Fruit fly (Drosophila melanogaster): ENCODE measurements around the gene CG43367.

DNA sequence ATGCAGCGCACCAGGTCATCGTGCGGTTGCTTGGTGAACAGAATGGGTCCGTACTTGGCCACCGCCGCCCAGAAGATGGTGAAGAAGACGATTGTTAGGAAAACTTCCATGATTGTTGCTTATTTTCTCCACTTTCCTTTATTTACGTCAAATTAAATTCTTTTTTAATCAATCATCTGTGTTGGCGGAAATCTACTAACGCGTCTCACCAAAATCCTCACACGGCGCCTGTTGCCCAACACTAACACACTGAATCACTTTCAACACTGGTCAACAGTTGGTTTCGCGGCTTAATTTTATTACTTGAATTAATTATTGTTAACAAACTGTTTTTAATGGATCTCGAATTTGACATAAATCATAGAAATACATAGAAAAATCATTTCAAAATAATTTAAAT is 7.1 kb upstream of the CG43367 start, which contains the start of gene VhaM9.7-c:
- TF ChIP-seq CG8478 (optimal IDR thresholded peaks at IDR 0.05) (no peak), CTCF (optimal IDR thresholded peaks at IDR 0.05) (no peak)

All from S2 (cell line).